Fruit fly (Drosophila melanogaster) whole organism, prepupa: Measurements from ENCODE around the gene CG6481.

Experiments used
- CG10669 ChIP-seq: fragments of 200-800 bp; sonication (Bioruptor generic); optimal IDR thresholded peaks from 3 replicates; lab custom pipeline; 2018; ENCODE audit warnings: missing biosample characterization, mild to moderate bottlenecking, missing genetic modification characterization, moderate library complexity
- CG11762 ChIP-seq: fragments of 200-800 bp; sonication (Bioruptor generic); optimal IDR thresholded peaks from 3 replicates; lab custom pipeline; 2016; ENCODE audit warnings: missing biosample characterization, missing genetic modification characterization; ENCODE audit not compliant: insufficient read depth
- CG11902 ChIP-seq: fragments of 200-800 bp; sonication (Bioruptor generic); optimal IDR thresholded peaks from 3 replicates; lab custom pipeline; 2016; ENCODE audit warnings: missing biosample characterization, missing genetic modification characterization
- CG15336 ChIP-seq: fragments of 200-800 bp; sonication (Bioruptor generic); IDR thresholded peaks from 2 replicates; pipeline ENCODE4 v1.3.6; 2022; ENCODE audit warnings: missing biosample characterization, missing genetic modification characterization
- CG1621 ChIP-seq: fragments of 200-800 bp; sonication (Bioruptor generic); optimal IDR thresholded peaks from 3 replicates; lab custom pipeline; 2018; ENCODE audit warnings: missing biosample characterization, mild to moderate bottlenecking, missing genetic modification characterization
- CG34406 ChIP-seq: fragments of 200-800 bp; sonication (Bioruptor generic); optimal IDR thresholded peaks from 3 replicates; lab custom pipeline; 2016; ENCODE audit warnings: missing biosample characterization, missing genetic modification characterization
- CG3919 ChIP-seq: fragments of 200-800 bp; sonication (Bioruptor generic); optimal IDR thresholded peaks from 3 replicates; lab custom pipeline; 2016; ENCODE audit warnings: missing biosample characterization, missing genetic modification characterization
- CG4318 ChIP-seq: fragments of 200-800 bp; sonication (Bioruptor generic); optimal IDR thresholded peaks from 3 replicates; lab custom pipeline; 2017; ENCODE audit warnings: missing biosample characterization, mild to moderate bottlenecking, missing genetic modification characterization
- CG6163 ChIP-seq: fragments of 200-800 bp; sonication (Bioruptor generic); IDR thresholded peaks from 3 replicates; pipeline ENCODE4 v1.3.6; 2022; ENCODE audit warnings: missing biosample characterization, missing genetic modification characterization
- CG6276 ChIP-seq: fragments of 200-800 bp; sonication (Bioruptor generic); optimal IDR thresholded peaks from 2 replicates; lab custom pipeline; 2017; ENCODE audit warnings: missing biosample characterization, mild to moderate bottlenecking, missing genetic modification characterization
- CG6808 ChIP-seq: fragments of 200-800 bp; sonication (Bioruptor generic); optimal IDR thresholded peaks from 3 replicates; lab custom pipeline; 2017; ENCODE audit warnings: missing biosample characterization, missing genetic modification characterization, mild to moderate bottlenecking, moderate library complexity, missing genetic modification reagents
- CG6854 ChIP-seq: fragments of 200-800 bp; sonication (Bioruptor generic); optimal IDR thresholded peaks from 2 replicates; lab custom pipeline; 2017; ENCODE audit warnings: missing biosample characterization, mild to moderate bottlenecking, missing genetic modification characterization
- CG8119 ChIP-seq: fragments of 200-800 bp; sonication (Bioruptor generic); IDR thresholded peaks from 3 replicates; pipeline ENCODE4 v1.3.6; 2022; ENCODE audit warnings: missing biosample characterization, missing genetic modification characterization
- Eip75B ChIP-seq: fragments of 200-800 bp; sonication (Bioruptor generic); optimal IDR thresholded peaks from 3 replicates; lab custom pipeline; 2016; ENCODE audit warnings: missing biosample characterization, missing genetic modification characterization
- Eip78C ChIP-seq: fragments of 200-800 bp; sonication (Bioruptor generic); peaks from one replicate; lab custom pipeline; 2016; ENCODE audit warnings: missing biosample characterization, missing genetic modification characterization
- Ets21C ChIP-seq: fragments of 200-800 bp; sonication (Bioruptor generic); optimal IDR thresholded peaks from 3 replicates; lab custom pipeline; 2016; ENCODE audit warnings: missing biosample characterization, missing genetic modification characterization
- Gug ChIP-seq: fragments of 200-800 bp; sonication (Bioruptor generic); IDR thresholded peaks from 2 replicates; pipeline ENCODE4 v1.3.6; 2022; ENCODE audit warnings: missing biosample characterization, missing genetic modification characterization
- Hr39 ChIP-seq: fragments of 200-800 bp; sonication (Bioruptor generic); optimal IDR thresholded peaks from 2 replicates; lab custom pipeline; 2016; ENCODE audit warnings: missing biosample characterization, missing genetic modification characterization
- Lpt ChIP-seq: fragments of 200-800 bp; sonication (Bioruptor generic); optimal IDR thresholded peaks from 3 replicates; lab custom pipeline; 2016; ENCODE audit warnings: missing biosample characterization, missing genetic modification characterization
- Met ChIP-seq: fragments of 200-800 bp; sonication (Bioruptor generic); optimal IDR thresholded peaks from 3 replicates; lab custom pipeline; 2016; ENCODE audit warnings: missing biosample characterization, missing genetic modification characterization
- Sox102F ChIP-seq: fragments of 200-800 bp; sonication (Bioruptor generic); optimal IDR thresholded peaks from 2 replicates; lab custom pipeline; 2016; ENCODE audit warnings: missing biosample characterization, mild to moderate bottlenecking, missing genetic modification characterization
- Sox14 ChIP-seq: fragments of 200-800 bp; sonication (Bioruptor generic); optimal IDR thresholded peaks from 3 replicates; lab custom pipeline; 2016; ENCODE audit warnings: missing biosample characterization, missing genetic modification characterization
- achi ChIP-seq: fragments of 200-800 bp; sonication (Bioruptor generic); optimal IDR thresholded peaks from 3 replicates; lab custom pipeline; 2016; ENCODE audit warnings: missing biosample characterization, missing genetic modification characterization
- acj6 ChIP-seq: fragments of 200-800 bp; sonication (Bioruptor generic); optimal IDR thresholded peaks from 3 replicates; lab custom pipeline; 2016; ENCODE audit warnings: missing biosample characterization, missing genetic modification characterization
- dsx ChIP-seq: fragments of 200-800 bp; optimal IDR thresholded peaks from 3 replicates; lab custom pipeline; 2019; ENCODE audit warnings: missing biosample characterization, mild to moderate bottlenecking, missing genetic modification characterization, moderate library complexity; ENCODE audit not compliant: poor library complexity, severe bottlenecking
- eg ChIP-seq: fragments of 200-800 bp; sonication (Bioruptor generic); IDR thresholded peaks from 3 replicates; pipeline ENCODE4 v1.3.6; 2022; ENCODE audit warnings: missing biosample characterization, missing genetic modification characterization
- esn ChIP-seq: fragments of 200-800 bp; sonication (Bioruptor generic); optimal IDR thresholded peaks from 2 replicates; lab custom pipeline; 2016; ENCODE audit warnings: missing biosample characterization, mild to moderate bottlenecking, missing genetic modification characterization, moderate library complexity
- fd85E ChIP-seq: fragments of 200-800 bp; sonication (Bioruptor generic); optimal IDR thresholded peaks from 3 replicates; lab custom pipeline; 2016; ENCODE audit warnings: missing biosample characterization, missing genetic modification characterization
- net ChIP-seq: fragments of 200-800 bp; sonication (Bioruptor generic); optimal IDR thresholded peaks from 3 replicates; lab custom pipeline; 2016; ENCODE audit warnings: missing biosample characterization, missing genetic modification characterization
- pdm3 ChIP-seq: fragments of 200-800 bp; sonication (Bioruptor generic); optimal IDR thresholded peaks from 3 replicates; lab custom pipeline; 2016; ENCODE audit warnings: missing biosample characterization, missing genetic modification characterization
- salr ChIP-seq, 2 experiments: fragments of 200-800 bp; sonication (Bioruptor generic); optimal IDR thresholded peaks; 3 replicates each; lab custom pipeline; 2016 to 2018; ENCODE audit warnings: missing biosample characterization in 2 of 2, missing genetic modification characterization in 2 of 2, mild to moderate bottlenecking in 1 of 2
- spab ChIP-seq: fragments of 200-800 bp; sonication (Bioruptor generic); optimal IDR thresholded peaks from 2 replicates; lab custom pipeline; 2017; ENCODE audit warnings: missing biosample characterization, mild to moderate bottlenecking, missing genetic modification characterization, missing genetic modification reagents
- ss ChIP-seq, 2 experiments: fragments of 200-800 bp; sonication (Bioruptor generic); optimal IDR thresholded peaks; 2 replicates in 1 of 2; 3 replicates in 1 of 2; lab custom pipeline; 2017 to 2018; ENCODE audit warnings: mild to moderate bottlenecking in 2 of 2, missing biosample characterization in 2 of 2, missing genetic modification characterization in 2 of 2, moderate library complexity in 1 of 2
- svp ChIP-seq: fragments of 200-800 bp; sonication (Bioruptor generic); peaks from one replicate; lab custom pipeline; 2016; ENCODE audit warnings: missing biosample characterization, missing genetic modification characterization
- topi ChIP-seq: fragments of 200-800 bp; sonication (Bioruptor generic); optimal IDR thresholded peaks from 3 replicates; lab custom pipeline; 2016; ENCODE audit warnings: missing biosample characterization, missing genetic modification characterization

The CG6481 gene

dm6 chrX:18515988-18516541 lies 6.2 kb downstream of the CG6481 start:
- TF ChIP-seq Sox102F: peak; percentile 15
- 0 out of 3 replicates have a peak, but pooled peaks have one; percentile 24 for TF ChIP-seq eg (GFP tag; lab: Robert Waterston, UW)
- peak; percentile 39 for TF ChIP-seq Eip78C (GFP tag; lab: Kevin White, UChicago)
- TF ChIP-seq net (GFP tag; lab: Kevin White, UChicago): no peak
- TF ChIP-seq ss (GFP tag; optimal IDR thresholded peaks at IDR 0.05; lab: Kevin White, UChicago): no peak
- no peak for TF ChIP-seq esn
- TF ChIP-seq svp (GFP tag; lab: Kevin White, UChicago): peak; percentile 58
- no peak for TF ChIP-seq CG6854
- no peak for TF ChIP-seq Lpt
- TF ChIP-seq CG4318 (GFP tag; lab: Kevin White, UChicago): no peak
- no peak for TF ChIP-seq CG1621 (tag; lab: Kevin White, UChicago)
- TF ChIP-seq dsx (GFP tag; lab: Kevin White, UChicago): no peak
- no peak for TF ChIP-seq achi (GFP tag; lab: Kevin White, UChicago)
- no peak for TF ChIP-seq fd85E (GFP tag; lab: Kevin White, UChicago)
- peak; percentile 11 for TF ChIP-seq Hr39 (GFP tag; lab: Kevin White, UChicago)
- TF ChIP-seq Eip75B (GFP tag; lab: Kevin White, UChicago): peak; percentile 6
- peak; percentile 2 for TF ChIP-seq Ets21C (GFP tag; lab: Kevin White, UChicago)
- TF ChIP-seq CG6163 (GFP tag; lab: Robert Waterston, UW): 0 out of 3 replicates have a peak, but pooled peaks have one; percentile 27
- no peak for TF ChIP-seq pdm3 (GFP tag; lab: Kevin White, UChicago)
- no peak for TF ChIP-seq CG3919 (GFP tag; lab: Kevin White, UChicago)
- peak; percentile 15 for TF ChIP-seq acj6 (GFP tag; lab: Kevin White, UChicago)
- TF ChIP-seq CG6808: peak; percentile 48
- peak in 1 of 2 experiments; percentile 20 for TF ChIP-seq salr (GFP tag; optimal IDR thresholded peaks at IDR 0.05; lab: Kevin White, UChicago)

- peak; percentile 26; the same call in 1 of the 3 replicates for TF ChIP-seq eg (GFP tag; lab: Robert Waterston, UW)
- peak; percentile 9 for TF ChIP-seq Eip78C (GFP tag; lab: Kevin White, UChicago)
- TF ChIP-seq spab: no peak
- TF ChIP-seq CG6276 (GFP tag; lab: Kevin White, UChicago): peak; percentile 2
These were observed 6.9 kb downstream of the CG6481 start, which contains the start of the genes Bx and HisRS for dm6 chrX:18515205-18515921. TSS of gene Bx (plus strand) at chrX:18515428. TSS of gene HisRS (plus strand) at chrX:18515428.

dm6 chrX:18514767-18515166 lies 7.5 kb downstream of the CG6481 start, which contains the start of gene CG6470:
TSS of gene CG6470 (minus strand) at chrX:18514867.
- TF ChIP-seq CG34406 (GFP tag; lab: Kevin White, UChicago) (no peak), Sox14 (GFP tag; lab: Kevin White, UChicago) (no peak), fd85E (GFP tag; lab: Kevin White, UChicago) (no peak), CG11902 (GFP tag; lab: Kevin White, UChicago) (no peak), CG10669 (GFP tag; lab: Kevin White, UChicago) (no peak), CG11762 (GFP tag; lab: Kevin White, UChicago) (no peak), Gug (no peak), CG15336 (GFP tag; lab: Robert Waterston, UW) (no peak), Met (no peak), CG8119 (GFP tag; lab: Robert Waterston, UW) (no peak), acj6 (GFP tag; lab: Kevin White, UChicago) (no peak), topi (GFP tag; lab: Kevin White, UChicago) (no peak)
- TF ChIP-seq, all 60 proteins: peak for 0
